Fruit fly (Drosophila melanogaster): ENCODE data around the gene att-ORFB.

The att-ORFB gene

dm6 chr3R:20557415-20558105 is 3.4 kb upstream of the att-ORFB start, which contains the start of the genes DPCoAC and CG5180 (continued):
- peak; percentile 56 for TF ChIP-seq esn (GFP tag; optimal IDR thresholded peaks at IDR 0.05)
- peak; percentile 29 for TF ChIP-seq fkh (GFP tag; optimal IDR thresholded peaks at IDR 0.05)
- TF ChIP-seq CG11762 (GFP tag; optimal IDR thresholded peaks at IDR 0.05; ENCODE audit: insufficient read depth), result peak; percentile 9
- no peak for TF ChIP-seq CG6792 (GFP tag; optimal IDR thresholded peaks at IDR 0.05)
- peak; percentile 45 for TF ChIP-seq Eip93F (GFP tag; optimal IDR thresholded peaks at IDR 0.05)
- peak; percentile 72 for TF ChIP-seq CG10631 (GFP tag; optimal IDR thresholded peaks at IDR 0.05)
- peak; percentile 32 for TF ChIP-seq Eip75B (GFP tag; optimal IDR thresholded peaks at IDR 0.05)
- peak; percentile 56 for TF ChIP-seq CG4318 (GFP tag; optimal IDR thresholded peaks at IDR 0.05)
- TF ChIP-seq topi (GFP tag; optimal IDR thresholded peaks at IDR 0.05), result peak; percentile 32

dm6 chr3R:20557114-20557414 is 2.9 kb upstream of the att-ORFB start:
- TF ChIP-seq CG6792 (GFP tag; optimal IDR thresholded peaks at IDR 0.05), result no peak
- peak; percentile 16 for TF ChIP-seq CG6276 (GFP tag; optimal IDR thresholded peaks at IDR 0.05)

DNA sequence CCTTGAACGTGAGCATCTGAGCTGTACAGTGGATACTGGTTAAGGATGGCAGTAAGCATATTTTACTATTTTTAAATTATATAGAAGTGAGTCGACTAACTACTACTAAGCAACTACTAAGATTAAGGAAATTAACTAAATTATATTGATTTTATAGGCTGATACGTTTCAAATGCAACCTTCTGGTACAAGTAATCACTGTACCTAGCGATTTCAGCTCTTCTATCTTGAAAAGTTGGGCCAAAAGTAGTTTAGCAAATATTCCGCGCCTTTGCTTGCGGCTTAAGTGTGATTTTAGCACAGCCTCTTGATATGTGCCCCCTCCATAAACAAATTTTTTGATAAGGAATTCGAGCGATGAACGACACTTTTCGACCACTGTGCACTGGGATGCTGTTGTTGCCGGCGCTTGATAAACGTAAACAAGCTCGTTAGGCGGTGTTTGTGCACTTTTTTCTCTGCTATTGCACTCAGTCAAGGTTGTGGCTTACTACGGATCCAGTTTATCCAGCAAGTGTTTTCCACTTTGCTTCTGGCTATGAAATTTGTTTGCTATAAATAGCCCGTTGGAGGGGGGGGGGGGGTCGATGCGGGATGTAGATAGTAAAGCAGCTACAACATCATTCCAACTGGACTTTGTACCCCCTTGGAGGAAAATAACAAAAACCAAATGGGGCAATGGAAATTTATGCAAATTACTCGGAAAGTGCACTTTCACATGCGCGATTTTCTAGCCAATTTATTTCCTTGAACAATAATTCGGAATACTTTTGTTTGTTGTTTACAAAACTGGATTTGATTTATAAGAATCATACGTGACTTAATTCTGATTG is 2.3 kb upstream of the att-ORFB start:
- peak; percentile 67 for TF ChIP-seq cyc (GFP tag; optimal IDR thresholded peaks at IDR 0.05)
- peak; percentile 89 for TF ChIP-seq CG32006 (GFP tag; optimal IDR thresholded peaks at IDR 0.05)
- TF ChIP-seq fd85E (GFP tag; optimal IDR thresholded peaks at IDR 0.05), result no peak
- peak; percentile 72 for TF ChIP-seq CG10631 (GFP tag; optimal IDR thresholded peaks at IDR 0.05)
- peak; percentile 56 for TF ChIP-seq topi (GFP tag; optimal IDR thresholded peaks at IDR 0.05)
- TF ChIP-seq Blimp-1 (GFP tag; optimal IDR thresholded peaks at IDR 0.05), result no peak
- TF ChIP-seq Eip78C (GFP tag), result peak; percentile 89
- TF ChIP-seq Gug (GFP tag; IDR thresholded peaks at IDR 0.05), result peak; percentile 79
- TF ChIP-seq Eip93F (GFP tag; optimal IDR thresholded peaks at IDR 0.05), result no peak
- peak; percentile 79 for TF ChIP-seq OdsH (GFP tag; optimal IDR thresholded peaks at IDR 0.05)
- peak; percentile 65 for TF ChIP-seq CG11762 (GFP tag; optimal IDR thresholded peaks at IDR 0.05; ENCODE audit: insufficient read depth)
- peak; percentile 74 for TF ChIP-seq CG7368 (GFP tag; optimal IDR thresholded peaks at IDR 0.05)
- peak; percentile 65 for TF ChIP-seq fd59A (GFP tag; optimal IDR thresholded peaks at IDR 0.05)
- TF ChIP-seq CG16779 (tag; optimal IDR thresholded peaks at IDR 0.05), result peak; percentile 78
- TF ChIP-seq CG6276 (GFP tag; optimal IDR thresholded peaks at IDR 0.05), result peak; percentile 88
- peak; percentile 6 for TF ChIP-seq dsx (GFP tag; optimal IDR thresholded peaks at IDR 0.05; ENCODE audit: poor library complexity, severe bottlenecking)
- TF ChIP-seq CG8319 (GFP tag; optimal IDR thresholded peaks at IDR 0.05), result peak; percentile 61
- TF ChIP-seq fkh (GFP tag; optimal IDR thresholded peaks at IDR 0.05), result peak; percentile 54
- TF ChIP-seq Smox (GFP tag; optimal IDR thresholded peaks at IDR 0.05), result peak; percentile 75
- peak; percentile 57 for TF ChIP-seq CG6792 (GFP tag; optimal IDR thresholded peaks at IDR 0.05)
- peak; percentile 86 for TF ChIP-seq eg (GFP tag; IDR thresholded peaks at IDR 0.05)
- peak; percentile 81 for TF ChIP-seq CG3919 (GFP tag; optimal IDR thresholded peaks at IDR 0.05)
- TF ChIP-seq CG31627 (GFP tag; optimal IDR thresholded peaks at IDR 0.05), result peak; percentile 66
- peak; percentile 55 for TF ChIP-seq Lpt (GFP tag; optimal IDR thresholded peaks at IDR 0.05)
- TF ChIP-seq CG11294 (GFP tag; IDR thresholded peaks at IDR 0.05), result peak; percentile 74
- TF ChIP-seq CG4318 (GFP tag; optimal IDR thresholded peaks at IDR 0.05), result peak; percentile 70
- TF ChIP-seq Sox14 (GFP tag; optimal IDR thresholded peaks at IDR 0.05), result peak; percentile 70
- peak; percentile 46 for TF ChIP-seq dac (GFP tag; optimal IDR thresholded peaks at IDR 0.05)
- TF ChIP-seq CG3032 (tag; optimal IDR thresholded peaks at IDR 0.05), result peak; percentile 60
- TF ChIP-seq ss (GFP tag; optimal IDR thresholded peaks at IDR 0.05), result peak; percentile 89
- TF ChIP-seq Sox102F (GFP tag; optimal IDR thresholded peaks at IDR 0.05), result peak; percentile 64
- TF ChIP-seq CG15336 (GFP tag; IDR thresholded peaks at IDR 0.05), result peak; percentile 79
- TF ChIP-seq pdm3 (GFP tag; optimal IDR thresholded peaks at IDR 0.05), result peak; percentile 82
- peak; percentile 67 for TF ChIP-seq CG34406 (GFP tag; optimal IDR thresholded peaks at IDR 0.05)
- TF ChIP-seq Ets96B (tag; optimal IDR thresholded peaks at IDR 0.05), result peak; percentile 52
- TF ChIP-seq acj6 (GFP tag; optimal IDR thresholded peaks at IDR 0.05), result peak; percentile 73
- peak; percentile 66 for TF ChIP-seq spab (GFP tag; optimal IDR thresholded peaks at IDR 0.05)
- TF ChIP-seq Eip75B (GFP tag; optimal IDR thresholded peaks at IDR 0.05), result peak; percentile 65
- peak; percentile 86 for TF ChIP-seq svp (GFP tag)
- TF ChIP-seq CG8119 (GFP tag; IDR thresholded peaks at IDR 0.05), result peak; percentile 65
- peak; percentile 36 for TF ChIP-seq CG6854 (GFP tag; optimal IDR thresholded peaks at IDR 0.05)
- TF ChIP-seq CG8632 (GFP tag; optimal IDR thresholded peaks at IDR 0.05), result peak; percentile 52

Data from whole organism, prepupa.